Worm (Caenorhabditis elegans) whole organism, late embryonic: ENCODE data around the gene R13A1.5.
A peak's percentile ranks its signal among the peaks of the same experiment; 100 is the strongest.

ENCODE experiments used
- K02D7.2 ChIP-seq: sonication (generic microtip); optimal IDR thresholded peaks from 2 replicates; lab custom pipeline; 2017; ENCODE audit warnings: mild to moderate bottlenecking, missing genetic modification characterization, missing compliant biosample characterization
- K09A11.1 ChIP-seq: sonication (generic microtip); optimal IDR thresholded peaks from 2 replicates; lab custom pipeline; 2017; ENCODE audit warnings: antibody characterized with exemption, mild to moderate bottlenecking, missing genetic modification characterization, missing compliant biosample characterization; ENCODE audit not compliant: insufficient read depth
- Y22D7AL.16 ChIP-seq: sonication (generic microtip); optimal IDR thresholded peaks from 2 replicates; lab custom pipeline; 2016; ENCODE audit warnings: missing genetic modification characterization, missing compliant biosample characterization
- ceh-18 ChIP-seq: sonication (generic microtip); optimal IDR thresholded peaks from 2 replicates; lab custom pipeline; 2016; ENCODE audit warnings: missing genetic modification characterization, missing compliant biosample characterization
- ceh-22 ChIP-seq: sonication (generic microtip); optimal IDR thresholded peaks from 2 replicates; lab custom pipeline; 2017; ENCODE audit warnings: missing biosample characterization, missing genetic modification characterization
- ceh-30 ChIP-seq: fragments of 150-350 bp; optimal IDR thresholded peaks from 2 replicates; lab custom pipeline; 2014; ENCODE audit warnings: missing biosample characterization, missing genetic modification characterization
- ceh-45 ChIP-seq: fragments of 200-800 bp; sonication (Bioruptor generic); IDR thresholded peaks from 2 replicates; pipeline ENCODE4 v1.3.6; 2022; ENCODE audit warnings: missing genetic modification reagents, missing genetic modification characterization, missing compliant biosample characterization
- ceh-9 ChIP-seq: sonication (generic microtip); optimal IDR thresholded peaks from 2 replicates; lab custom pipeline; 2016; ENCODE audit warnings: mild to moderate bottlenecking, missing genetic modification characterization, inconsistent platforms, missing compliant biosample characterization
- elt-2 ChIP-seq: sonication (generic microtip); optimal IDR thresholded peaks from 2 replicates; lab custom pipeline; 2016; ENCODE audit warnings: missing genetic modification reagents, missing genetic modification characterization, missing compliant biosample characterization
- eyg-1 ChIP-seq: sonication (generic microtip); optimal IDR thresholded peaks from 2 replicates; lab custom pipeline; 2016; ENCODE audit warnings: missing genotype, missing genetic modification characterization, missing compliant biosample characterization
- fax-1 ChIP-seq: sonication (generic microtip); optimal IDR thresholded peaks from 2 replicates; lab custom pipeline; 2016; ENCODE audit warnings: missing genotype, missing genetic modification characterization, missing compliant biosample characterization
- fkh-6 ChIP-seq: sonication (generic microtip); optimal IDR thresholded peaks from 2 replicates; lab custom pipeline; 2016; ENCODE audit warnings: missing genetic modification characterization, missing compliant biosample characterization
- hlh-13 ChIP-seq: fragments of 200-800 bp; sonication (Bioruptor generic); optimal IDR thresholded peaks from 2 replicates; lab custom pipeline; 2018; ENCODE audit warnings: mild to moderate bottlenecking, missing genetic modification characterization, missing compliant biosample characterization
- hlh-30 ChIP-seq: sonication (generic microtip); optimal IDR thresholded peaks from 2 replicates; lab custom pipeline; 2017; ENCODE audit warnings: antibody characterized with exemption, missing genetic modification characterization, missing compliant biosample characterization; ENCODE audit not compliant: insufficient read depth
- hlh-8 ChIP-seq: sonication (generic microtip); optimal IDR thresholded peaks from 2 replicates; lab custom pipeline; 2016; ENCODE audit warnings: missing genotype, missing genetic modification characterization, missing compliant biosample characterization
- lim-6 ChIP-seq: sonication (generic microtip); optimal IDR thresholded peaks from 2 replicates; lab custom pipeline; 2016; ENCODE audit warnings: missing genetic modification characterization, missing compliant biosample characterization
- nfya-1 ChIP-seq: sonication (generic microtip); optimal IDR thresholded peaks from 2 replicates; lab custom pipeline; 2017; ENCODE audit warnings: missing genetic modification characterization, mild to moderate bottlenecking, missing compliant biosample characterization, antibody characterized with exemption, moderate library complexity
- npax-4 ChIP-seq: sonication (generic microtip); optimal IDR thresholded peaks from 2 replicates; lab custom pipeline; 2016; ENCODE audit warnings: missing genetic modification characterization, missing compliant biosample characterization
- pag-3 ChIP-seq: sonication (generic microtip); optimal IDR thresholded peaks from 2 replicates; lab custom pipeline; 2016; ENCODE audit warnings: missing compliant biosample characterization, missing genetic modification characterization, borderline replicate concordance
- pat-9 ChIP-seq: fragments of 200-800 bp; sonication (Bioruptor generic); optimal IDR thresholded peaks from 2 replicates; lab custom pipeline; 2018; ENCODE audit warnings: mild to moderate bottlenecking, missing genetic modification characterization, moderate library complexity, missing compliant biosample characterization
- pax-1 ChIP-seq: fragments of 150-350 bp; optimal IDR thresholded peaks from 2 replicates; lab custom pipeline; 2014; ENCODE audit warnings: missing biosample characterization, missing genetic modification characterization
- pha-2 ChIP-seq: sonication (generic microtip); optimal IDR thresholded peaks from 2 replicates; lab custom pipeline; 2017; ENCODE audit warnings: mild to moderate bottlenecking, missing genetic modification characterization, missing compliant biosample characterization
- pqm-1 ChIP-seq: sonication (generic microtip); optimal IDR thresholded peaks from 2 replicates; lab custom pipeline; 2016; ENCODE audit warnings: missing genetic modification characterization, missing compliant biosample characterization
- pros-1 ChIP-seq: fragments of 150-350 bp; optimal IDR thresholded peaks from 2 replicates; lab custom pipeline; 2014; ENCODE audit warnings: missing biosample characterization, missing genetic modification reagents, missing genetic modification characterization
- ref-2 ChIP-seq: sonication (generic microtip); optimal IDR thresholded peaks from 2 replicates; lab custom pipeline; 2016; ENCODE audit warnings: missing genetic modification characterization, missing compliant biosample characterization
- sox-4 ChIP-seq: sonication (generic microtip); optimal IDR thresholded peaks from 2 replicates; lab custom pipeline; 2017; ENCODE audit warnings: mild to moderate bottlenecking, missing genetic modification characterization, inconsistent platforms, missing compliant biosample characterization
- syd-9 ChIP-seq: sonication (generic microtip); optimal IDR thresholded peaks from 2 replicates; lab custom pipeline; 2016; ENCODE audit warnings: mild to moderate bottlenecking, missing genetic modification characterization, moderate library complexity, missing compliant biosample characterization
- tbx-7 ChIP-seq: sonication (generic microtip); optimal IDR thresholded peaks from 2 replicates; lab custom pipeline; 2016; ENCODE audit warnings: missing genotype, missing genetic modification characterization, missing compliant biosample characterization
- ttx-3 ChIP-seq: sonication (generic microtip); optimal IDR thresholded peaks from 2 replicates; lab custom pipeline; 2016; ENCODE audit warnings: missing genetic modification reagents, missing genetic modification characterization, missing compliant biosample characterization
- unc-3 ChIP-seq, 2 experiments: fragments of 200-800 bp in 1 of 2; sonication (Bioruptor generic) in 1 of 2; sonication (generic microtip) in 1 of 2; conservative IDR thresholded peaks in 1 of 2; optimal IDR thresholded peaks in 1 of 2; 2 replicates each; pipeline versions ENCODE4 v1.3.6 to Lab custom; 2016 to 2022; ENCODE audit warnings: missing compliant biosample characterization in 2 of 2, missing genetic modification characterization in 2 of 2, missing genetic modification reagents in 1 of 2

The R13A1.5 gene

ce11 chrIV:7176887-7177286 is 14.8 kb downstream of the R13A1.5 start, which contains the start of gene str-44:
Gene str-44, plus strand, starts transcription at chrIV:7177187.
- TF ChIP-seq fax-1 (tag; lab: Kevin White, UChicago) (no peak), pros-1 (tag; lab: Kevin White, UChicago) (no peak), ceh-22 (no peak), elt-2 (no peak), pqm-1 (tag; lab: Kevin White, UChicago) (no peak), K09A11.1 (tag; lab: Kevin White, UChicago) (no peak), ref-2 (tag; lab: Kevin White, UChicago) (no peak), ceh-9 (tag; lab: Kevin White, UChicago) (no peak), K02D7.2 (tag; lab: Kevin White, UChicago) (no peak), pag-3 (tag; lab: Kevin White, UChicago) (no peak), fkh-6 (tag; lab: Kevin White, UChicago) (no peak), Y22D7AL.16 (tag; lab: Kevin White, UChicago) (no peak), nfya-1 (tag; lab: Kevin White, UChicago) (no peak), lim-6 (tag; lab: Kevin White, UChicago) (no peak)

ce11 chrIV:7175346-7175745 is 16.3 kb downstream of the R13A1.5 start, which contains the start of gene C42D4.19:
Gene C42D4.19, plus strand, starts transcription at chrIV:7175646.
- no peak for TF ChIP-seq syd-9
- no peak for TF ChIP-seq K09A11.1 (tag; lab: Kevin White, UChicago)
- TF ChIP-seq ceh-30 = no peak
- no peak for TF ChIP-seq fkh-6 (tag; lab: Kevin White, UChicago)
- TF ChIP-seq sox-4 (tag; lab: Kevin White, UChicago) = no peak
- no peak for TF ChIP-seq pros-1 (tag; lab: Kevin White, UChicago)
- TF ChIP-seq hlh-8 (tag; lab: Kevin White, UChicago) = no peak
- TF ChIP-seq ceh-45 = no peak

- TF ChIP-seq ceh-18 (tag; lab: Kevin White, UChicago) (no peak), tbx-7 (tag; lab: Kevin White, UChicago) (no peak)
These were observed 18.2 kb downstream of the R13A1.5 start, which contains the start of gene str-1 for ce11 chrIV:7173489-7173888. Gene str-1, plus strand, starts transcription at chrIV:7173789.

ce11 chrIV:7171222-7171621 is 20.4 kb downstream of the R13A1.5 start, which contains the start of gene str-220:
Gene str-220, minus strand, starts transcription at chrIV:7171322.
- no peak for TF ChIP-seq ceh-22
- no peak for TF ChIP-seq pha-2 (tag; lab: Kevin White, UChicago)
- TF ChIP-seq pax-1 = no peak
- no peak for TF ChIP-seq fax-1 (tag; lab: Kevin White, UChicago)
- no peak for TF ChIP-seq eyg-1 (tag; lab: Kevin White, UChicago)
- TF ChIP-seq elt-2 = no peak
- no peak for TF ChIP-seq ttx-3 (tag; lab: Kevin White, UChicago)
- TF ChIP-seq npax-4 = no peak
- TF ChIP-seq hlh-13 (GFP tag; lab: Kevin White, UChicago) = no peak

ce11 chrIV:7167983-7168760 is 23.5 kb downstream of the R13A1.5 start, which contains the start of gene skr-16:
Gene skr-16, plus strand, starts transcription at chrIV:7168710.
- TF ChIP-seq pat-9 (no peak), ceh-9 (tag; lab: Kevin White, UChicago) (no peak), unc-3 (GFP tag; conservative IDR thresholded peaks at IDR 0.05; lab: Robert Waterston, UW) (no peak), unc-3 (tag; optimal IDR thresholded peaks at IDR 0.05; lab: Kevin White, UChicago) (no peak), hlh-30 (tag; lab: Kevin White, UChicago) (peak; percentile 45)
